Worm (Caenorhabditis elegans): Measurements from ENCODE around the gene srj-53.

- TF ChIP-seq elt-3 (tag; optimal IDR thresholded peaks at IDR 0.05) (no peak), mab-5 (tag; optimal IDR thresholded peaks at IDR 0.05) (no peak), ztf-1 (GFP tag; conservative IDR thresholded peaks at IDR 0.05) (no peak), nhr-6 (tag; optimal IDR thresholded peaks at IDR 0.05) (no peak), nhr-77 (tag; optimal IDR thresholded peaks at IDR 0.05) (no peak), sem-4 (tag; optimal IDR thresholded peaks at IDR 0.05) (no peak), skn-1 (tag; optimal IDR thresholded peaks at IDR 0.05) (no peak), egl-27 (tag; optimal IDR thresholded peaks at IDR 0.05) (no peak), unc-62 (GFP tag; optimal IDR thresholded peaks at IDR 0.05) (no peak), nhr-237 (tag; optimal IDR thresholded peaks at IDR 0.05) (no peak)
Measured at ce11 chrV:695914-696313, 1.4 kb upstream of the srj-53 start, which contains the start of gene srj-52.

All from whole organism, L2 larva.